Worm (Caenorhabditis elegans) whole organism, late embryonic: ENCODE measurements around the gene M163.21.

ENCODE experiments used
- C08G9.2 ChIP-seq: sonication (generic microtip); optimal IDR thresholded peaks from 2 replicates; lab custom pipeline; 2016; ENCODE audit warnings: mild to moderate bottlenecking, missing genetic modification characterization, moderate library complexity, missing compliant biosample characterization
- K02D7.2 ChIP-seq: sonication (generic microtip); optimal IDR thresholded peaks from 2 replicates; lab custom pipeline; 2017; ENCODE audit warnings: mild to moderate bottlenecking, missing genetic modification characterization, missing compliant biosample characterization
- K09A11.1 ChIP-seq: sonication (generic microtip); optimal IDR thresholded peaks from 2 replicates; lab custom pipeline; 2017; ENCODE audit warnings: antibody characterized with exemption, mild to moderate bottlenecking, missing genetic modification characterization, missing compliant biosample characterization; ENCODE audit not compliant: insufficient read depth
- Y22D7AL.16 ChIP-seq: sonication (generic microtip); optimal IDR thresholded peaks from 2 replicates; lab custom pipeline; 2016; ENCODE audit warnings: missing genetic modification characterization, missing compliant biosample characterization
- ama-1 ChIP-seq: fragments of 150-350 bp; optimal IDR thresholded peaks from 2 replicates; lab custom pipeline; 2014
- dve-1 ChIP-seq: sonication (generic microtip); optimal IDR thresholded peaks from 2 replicates; lab custom pipeline; 2017; ENCODE audit warnings: antibody characterized with exemption, mild to moderate bottlenecking, missing genetic modification characterization, missing compliant biosample characterization
- fkh-10 ChIP-seq: fragments of 150-350 bp; optimal IDR thresholded peaks from 2 replicates; lab custom pipeline; 2014; ENCODE audit warnings: missing biosample characterization, missing genetic modification reagents, missing genetic modification characterization
- hlh-8 ChIP-seq: sonication (generic microtip); optimal IDR thresholded peaks from 2 replicates; lab custom pipeline; 2016; ENCODE audit warnings: missing genotype, missing genetic modification characterization, missing compliant biosample characterization
- madf-2 ChIP-seq: sonication (generic microtip); optimal IDR thresholded peaks from 2 replicates; lab custom pipeline; 2017; ENCODE audit warnings: missing genetic modification characterization, missing compliant biosample characterization
- nhr-11 ChIP-seq: fragments of 150-350 bp; optimal IDR thresholded peaks from 2 replicates; lab custom pipeline; 2014; ENCODE audit warnings: missing biosample characterization, missing genetic modification characterization
- pha-4 ChIP-seq: fragments of 150-350 bp; optimal IDR thresholded peaks from 2 replicates; lab custom pipeline; 2018; ENCODE audit warnings: missing biosample characterization, missing genetic modification reagents, missing genetic modification characterization
- sox-4 ChIP-seq: sonication (generic microtip); optimal IDR thresholded peaks from 2 replicates; lab custom pipeline; 2017; ENCODE audit warnings: mild to moderate bottlenecking, missing genetic modification characterization, inconsistent platforms, missing compliant biosample characterization
- tbx-7 ChIP-seq: sonication (generic microtip); optimal IDR thresholded peaks from 2 replicates; lab custom pipeline; 2016; ENCODE audit warnings: missing genotype, missing genetic modification characterization, missing compliant biosample characterization
- unc-3 ChIP-seq, 2 experiments: fragments of 200-800 bp in 1 of 2; sonication (Bioruptor generic) in 1 of 2; sonication (generic microtip) in 1 of 2; conservative IDR thresholded peaks in 1 of 2; optimal IDR thresholded peaks in 1 of 2; 2 replicates each; pipeline versions ENCODE4 v1.3.6 to Lab custom; 2016 to 2022; ENCODE audit warnings: missing compliant biosample characterization in 2 of 2, missing genetic modification characterization in 2 of 2, missing genetic modification reagents in 1 of 2

DNA sequence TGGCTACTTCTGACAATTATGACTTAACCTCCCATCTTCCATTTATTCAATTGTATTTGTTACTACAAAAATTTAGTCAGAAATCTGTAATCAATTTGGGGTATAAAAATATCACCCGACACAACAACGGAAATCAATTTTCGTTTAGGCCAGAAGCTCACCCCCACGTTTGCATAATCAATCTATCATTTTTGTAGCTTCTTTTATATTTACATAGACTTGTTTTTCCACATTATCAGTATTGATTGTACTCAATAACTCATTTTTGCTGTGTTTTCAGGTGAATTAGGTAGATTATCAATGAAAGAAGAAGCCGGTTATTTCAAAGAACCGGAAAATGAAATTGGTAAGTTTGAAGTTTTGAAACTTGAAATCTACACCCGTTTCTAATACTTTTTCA lies 7.1 kb downstream of the M163.21 start, which contains the start of gene M163.5:
- TF ChIP-seq madf-2 (tag; lab: Kevin White, UChicago) = no peak
- no peak for TF ChIP-seq sox-4 (tag; lab: Kevin White, UChicago)
- no peak for TF ChIP-seq K02D7.2
- TF ChIP-seq ama-1 (lab: Kevin White, UChicago) = no peak
- no peak for TF ChIP-seq tbx-7
- TF ChIP-seq Y22D7AL.16 (tag; lab: Kevin White, UChicago) = no peak
- TF ChIP-seq nhr-11 (tag; lab: Kevin White, UChicago) = no peak
- TF ChIP-seq C08G9.2 (tag; lab: Kevin White, UChicago) = no peak
- no peak for TF ChIP-seq hlh-8 (tag; lab: Kevin White, UChicago)
- TF ChIP-seq pha-4 = no peak
- no peak for TF ChIP-seq fkh-10 (GFP tag; lab: Kevin White, UChicago)
- no peak for TF ChIP-seq K09A11.1 (tag; lab: Kevin White, UChicago)
- TF ChIP-seq unc-3 (GFP tag; conservative IDR thresholded peaks at IDR 0.05; lab: Robert Waterston, UW) = no peak
- no peak for TF ChIP-seq unc-3 (tag; optimal IDR thresholded peaks at IDR 0.05; lab: Kevin White, UChicago)
- TF ChIP-seq dve-1 = no peak
